Worm (Caenorhabditis elegans) whole organism, L4 larva: ENCODE results near the gene F35F10.7.

Experiments used
- aha-1 ChIP-seq: fragments of 150-350 bp; peaks from one replicate; lab custom pipeline; 2014; ENCODE audit warnings: missing biosample characterization, missing genetic modification characterization
- fos-1 ChIP-seq: fragments of 150-350 bp; optimal IDR thresholded peaks from 2 replicates; lab custom pipeline; 2014; ENCODE audit warnings: missing biosample characterization, missing genetic modification characterization
- jun-1 ChIP-seq: fragments of 150-350 bp; optimal IDR thresholded peaks from 2 replicates; lab custom pipeline; 2014; ENCODE audit warnings: missing biosample characterization, missing genetic modification reagents, missing genetic modification characterization
- nhr-10 ChIP-seq: fragments of 150-350 bp; optimal IDR thresholded peaks from 2 replicates; lab custom pipeline; 2014; ENCODE audit warnings: missing biosample characterization, missing genetic modification characterization
- snpc-1.2 ChIP-seq: fragments of 200-800 bp; sonication (Bioruptor generic); IDR thresholded peaks from 2 replicates; pipeline ENCODE4 v1.3.6; 2022; ENCODE audit warnings: missing genetic modification reagents, missing genetic modification characterization, missing compliant biosample characterization
- snpc-4 ChIP-seq: fragments of 150-350 bp; optimal IDR thresholded peaks from 2 replicates; lab custom pipeline; 2014; ENCODE audit warnings: missing biosample characterization, missing genetic modification characterization

ce11 chrV:3267950-3268349 lies 19.3 kb downstream of the F35F10.7 start, which contains the start of gene T28A11.18:
- TF ChIP-seq aha-1 (tag; lab: Kevin White, UChicago), result no peak
- TF ChIP-seq snpc-4 (tag; lab: Kevin White, UChicago), result no peak
- no peak for TF ChIP-seq jun-1
- no peak for TF ChIP-seq nhr-10 (tag; lab: Kevin White, UChicago)
- no peak for TF ChIP-seq snpc-1.2 (GFP tag; lab: Robert Waterston, UW)
- TF ChIP-seq fos-1, result no peak
